Fruit fly (Drosophila melanogaster) whole organism, embryonic: Measurements from ENCODE around the gene CG32668.

Experiments
- CG12391 ChIP-seq: fragments of 200-800 bp; sonication (Bioruptor generic); optimal IDR thresholded peaks from 3 replicates; lab custom pipeline; 2018; ENCODE audit warnings: missing biosample characterization, mild to moderate bottlenecking, missing genetic modification characterization, moderate library complexity
- CG16813 ChIP-seq: fragments of 200-800 bp; sonication (Bioruptor generic); IDR thresholded peaks from 3 replicates; pipeline ENCODE4 v1.3.6; 2022; ENCODE audit warnings: missing biosample characterization, missing genetic modification characterization; ENCODE audit not compliant: partially characterized antibody
- CG17912 ChIP-seq: fragments of 200-800 bp; sonication (Bioruptor generic); optimal IDR thresholded peaks from 2 replicates; lab custom pipeline; 2018; ENCODE audit warnings: missing biosample characterization, mild to moderate bottlenecking, missing genetic modification characterization
- CG18764 ChIP-seq: fragments of 200-800 bp; sonication (Bioruptor generic); optimal IDR thresholded peaks from 3 replicates; lab custom pipeline; 2016; ENCODE audit warnings: missing biosample characterization, missing genetic modification characterization
- CG6272 ChIP-seq: fragments of 200-800 bp; sonication (Bioruptor generic); IDR thresholded peaks from 2 replicates; pipeline ENCODE4 v1.3.6; 2022; ENCODE audit warnings: missing biosample characterization, missing genetic modification characterization
- Hsf ChIP-seq: fragments of 200-800 bp; sonication (Bioruptor generic); optimal IDR thresholded peaks from 3 replicates; lab custom pipeline; 2016; ENCODE audit warnings: missing biosample characterization, missing genetic modification characterization
- ash1 ChIP-seq: fragments of 200-800 bp; sonication (Bioruptor generic); optimal IDR thresholded peaks from 2 replicates; lab custom pipeline; 2018; ENCODE audit warnings: missing biosample characterization, mild to moderate bottlenecking, missing genetic modification characterization
- chm ChIP-seq: fragments of 200-800 bp; sonication (Bioruptor generic); IDR thresholded peaks from 2 replicates; pipeline ENCODE4 v1.3.6; 2022; ENCODE audit warnings: missing biosample characterization, missing genetic modification characterization
- ci ChIP-seq: fragments of 200-800 bp; sonication (Bioruptor generic); IDR thresholded peaks from 3 replicates; pipeline ENCODE4 v1.3.6; 2022; ENCODE audit warnings: missing biosample characterization, missing genetic modification characterization
- gcm2 ChIP-seq: fragments of 200-800 bp; sonication (Bioruptor generic); optimal IDR thresholded peaks from 2 replicates; lab custom pipeline; 2016; ENCODE audit warnings: missing biosample characterization, missing genetic modification characterization
- pho ChIP-seq: fragments of 200-800 bp; sonication (Bioruptor generic); optimal IDR thresholded peaks from 2 replicates; lab custom pipeline; 2016; ENCODE audit warnings: missing biosample characterization, missing genetic modification characterization
- pzg ChIP-seq: fragments of 200-800 bp; sonication (Bioruptor generic); optimal IDR thresholded peaks from 3 replicates; lab custom pipeline; 2018; ENCODE audit warnings: missing biosample characterization, mild to moderate bottlenecking, missing genetic modification characterization, moderate library complexity

DNA sequence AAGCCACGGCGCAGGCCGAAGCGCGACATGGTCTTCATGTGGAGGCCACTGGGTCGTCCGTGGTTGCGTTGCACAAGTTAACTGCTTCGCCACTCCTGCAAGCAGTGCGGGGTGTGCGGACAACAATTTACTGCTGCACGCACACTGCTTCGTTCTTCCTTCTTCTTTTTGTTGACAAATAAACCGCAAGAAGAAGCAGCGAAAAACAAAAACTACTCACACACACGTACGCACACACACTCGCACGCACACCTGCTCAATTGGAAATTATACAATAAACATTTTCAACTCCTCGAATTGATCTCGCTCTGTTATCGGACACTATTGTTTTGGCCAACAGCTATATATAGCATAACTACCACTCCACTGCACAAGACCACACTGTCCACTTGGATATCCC is 36.0 kb downstream of the CG32668 start:
- no peak for TF ChIP-seq Hsf (GFP tag; lab: Kevin White, UChicago)
- TF ChIP-seq gcm2 (GFP tag; lab: Kevin White, UChicago): no peak
- no peak for TF ChIP-seq CG16813
- TF ChIP-seq CG18764 (GFP tag; lab: Kevin White, UChicago): no peak
- TF ChIP-seq CG17912: no peak
- TF ChIP-seq chm (GFP tag; lab: Robert Waterston, UW): no peak
- no peak for TF ChIP-seq ci (GFP tag; lab: Robert Waterston, UW)
- TF ChIP-seq CG6272 (GFP tag; lab: Robert Waterston, UW): no peak
- TF ChIP-seq ash1 (GFP tag; lab: Kevin White, UChicago): no peak
- TF ChIP-seq CG12391 (tag; lab: Kevin White, UChicago): no peak
- TF ChIP-seq pzg (GFP tag; lab: Kevin White, UChicago): no peak
- no peak for TF ChIP-seq pho (GFP tag; lab: Kevin White, UChicago)
